Worm (Caenorhabditis elegans) whole organism, L1 larva: Measurements from ENCODE around the gene ntl-9.
A peak's percentile ranks its signal among the peaks of the same experiment; 100 is the strongest.

ENCODE experiments used
- C04F5.9 ChIP-seq: sonication (generic microtip); optimal IDR thresholded peaks from 2 replicates; lab custom pipeline; 2016; ENCODE audit warnings: missing genetic modification characterization, missing compliant biosample characterization
- C16A3.4 ChIP-seq: fragments of 150-350 bp; optimal IDR thresholded peaks from 2 replicates; lab custom pipeline; 2014; ENCODE audit warnings: missing biosample characterization, missing genetic modification characterization
- C34B4.2 ChIP-seq: sonication (generic microtip); optimal IDR thresholded peaks from 2 replicates; lab custom pipeline; 2017; ENCODE audit warnings: mild to moderate bottlenecking, missing genetic modification characterization, missing compliant biosample characterization
- aha-1 ChIP-seq: fragments of 150-350 bp; optimal IDR thresholded peaks from 2 replicates; lab custom pipeline; 2014; ENCODE audit warnings: missing biosample characterization, missing genetic modification characterization
- alr-1 ChIP-seq: fragments of 200-800 bp; sonication (Bioruptor generic); optimal IDR thresholded peaks from 2 replicates; lab custom pipeline; 2018; ENCODE audit warnings: borderline replicate concordance, mild to moderate bottlenecking, missing genetic modification characterization, missing compliant biosample characterization
- ama-1 ChIP-seq: fragments of 150-350 bp; optimal IDR thresholded peaks from 2 replicates; lab custom pipeline; 2014
- ceh-63 ChIP-seq: fragments of 200-800 bp; sonication (Bioruptor generic); optimal IDR thresholded peaks from 2 replicates; lab custom pipeline; 2018; ENCODE audit warnings: mild to moderate bottlenecking, missing genetic modification characterization, missing compliant biosample characterization
- ceh-8 ChIP-seq: fragments of 200-800 bp; sonication (Bioruptor generic); optimal IDR thresholded peaks from 2 replicates; lab custom pipeline; 2018; ENCODE audit warnings: mild to moderate bottlenecking, missing genetic modification characterization, moderate library complexity, missing compliant biosample characterization
- ces-1 ChIP-seq: fragments of 150-350 bp; optimal IDR thresholded peaks from 2 replicates; lab custom pipeline; 2014; ENCODE audit warnings: missing biosample characterization, missing genetic modification reagents, missing genetic modification characterization
- dpl-1 ChIP-seq, 3 experiments: fragments of 150-350 bp in 2 of 3; sonication (generic microtip) in 1 of 3; optimal IDR thresholded peaks; 2 replicates each; lab custom pipeline; 2014 to 2017; ENCODE audit warnings: missing biosample characterization in 3 of 3, missing genetic modification characterization in 3 of 3, missing genetic modification reagents in 3 of 3
- efl-1 ChIP-seq, 4 experiments: fragments of 150-350 bp; optimal IDR thresholded peaks in 3 of 4; peaks in 1 of 4; 1 replicate in 1 of 4; 2 replicates in 3 of 4; lab custom pipeline; 2014; ENCODE audit warnings: missing biosample characterization in 2 of 4, missing genetic modification characterization in 2 of 4, missing genetic modification reagents in 2 of 4
- efl-3 ChIP-seq: fragments of 200-800 bp; sonication (Bioruptor generic); optimal IDR thresholded peaks from 2 replicates; lab custom pipeline; 2018; ENCODE audit warnings: mild to moderate bottlenecking, missing genetic modification characterization, missing compliant biosample characterization
- egl-27 ChIP-seq, 2 experiments: fragments of 150-350 bp in 1 of 2; sonication (generic microtip); optimal IDR thresholded peaks; 3 replicates each; lab custom pipeline; 2017 to 2018; ENCODE audit warnings: missing biosample characterization in 2 of 2, missing genetic modification characterization in 2 of 2, missing genetic modification reagents in 2 of 2
- elt-2 ChIP-seq: sonication (generic microtip); optimal IDR thresholded peaks from 2 replicates; lab custom pipeline; 2016; ENCODE audit warnings: missing genetic modification characterization, mild to moderate bottlenecking, inconsistent platforms, missing compliant biosample characterization, missing genetic modification reagents
- elt-3 ChIP-seq, 6 experiments: fragments of 150-350 bp in 1 of 6; sonication (generic microtip); optimal IDR thresholded peaks; 2 replicates each; lab custom pipeline; 2017 to 2018; ENCODE audit warnings: missing biosample characterization in 6 of 6, missing genetic modification characterization in 6 of 6, inconsistent platforms in 1 of 6
- fkh-8 ChIP-seq: sonication (generic microtip); optimal IDR thresholded peaks from 2 replicates; lab custom pipeline; 2016; ENCODE audit warnings: mild to moderate bottlenecking, missing genetic modification characterization, missing compliant biosample characterization
- grh-1 ChIP-seq: fragments of 200-800 bp; sonication (Bioruptor generic); IDR thresholded peaks from 2 replicates; pipeline ENCODE4 v1.3.6; 2022; ENCODE audit warnings: missing genetic modification reagents, missing genetic modification characterization, missing compliant biosample characterization
- hlh-17 ChIP-seq: fragments of 200-800 bp; sonication (Bioruptor generic); optimal IDR thresholded peaks from 2 replicates; lab custom pipeline; 2018; ENCODE audit warnings: missing genetic modification characterization, mild to moderate bottlenecking, missing compliant biosample characterization, moderate library complexity, borderline replicate concordance
- hlh-4 ChIP-seq: sonication (generic microtip); optimal IDR thresholded peaks from 2 replicates; lab custom pipeline; 2016; ENCODE audit warnings: mild to moderate bottlenecking, missing genetic modification characterization, missing compliant biosample characterization
- hpl-2 ChIP-seq: fragments of 150-350 bp; optimal IDR thresholded peaks from 2 replicates; lab custom pipeline; 2014; ENCODE audit warnings: missing biosample characterization, missing genetic modification reagents, missing genetic modification characterization
- irx-1 ChIP-seq: sonication (generic microtip); optimal IDR thresholded peaks from 2 replicates; lab custom pipeline; 2016; ENCODE audit warnings: missing genetic modification characterization, missing compliant biosample characterization
- jun-1 ChIP-seq: fragments of 150-350 bp; optimal IDR thresholded peaks from 2 replicates; lab custom pipeline; 2014; ENCODE audit warnings: missing biosample characterization, missing genetic modification reagents, missing genetic modification characterization
- lin-14 ChIP-seq: fragments of 200-800 bp; sonication (Bioruptor generic); optimal IDR thresholded peaks from 2 replicates; lab custom pipeline; 2018; ENCODE audit warnings: mild to moderate bottlenecking, missing genetic modification characterization, moderate library complexity, missing compliant biosample characterization
- lin-15B ChIP-seq: fragments of 150-350 bp; sonication (generic microtip); optimal IDR thresholded peaks from 3 replicates; lab custom pipeline; 2014; ENCODE audit warnings: missing biosample characterization, missing genetic modification characterization
- lin-35 ChIP-seq, 2 experiments: fragments of 150-350 bp; optimal IDR thresholded peaks; 2 replicates each; lab custom pipeline; 2014; ENCODE audit warnings: missing biosample characterization in 2 of 2, missing genetic modification characterization in 2 of 2, missing genetic modification reagents in 2 of 2
- lin-39 ChIP-seq: fragments of 150-350 bp; optimal IDR thresholded peaks from 2 replicates; lab custom pipeline; 2014; ENCODE audit warnings: missing biosample characterization, missing genetic modification reagents, missing genetic modification characterization
- lir-3 ChIP-seq: sonication (generic microtip); optimal IDR thresholded peaks from 2 replicates; lab custom pipeline; 2016; ENCODE audit warnings: mild to moderate bottlenecking, missing genetic modification characterization, moderate library complexity, missing compliant biosample characterization; ENCODE audit not compliant: poor library complexity
- lsy-2 ChIP-seq, 2 experiments: fragments of 150-350 bp; optimal IDR thresholded peaks; 2 replicates each; lab custom pipeline; 2014; ENCODE audit warnings: missing biosample characterization in 2 of 2, missing genetic modification characterization in 2 of 2
- mdl-1 ChIP-seq, 2 experiments: fragments of 150-350 bp; optimal IDR thresholded peaks; 2 replicates each; lab custom pipeline; 2014 to 2017; ENCODE audit warnings: missing biosample characterization in 2 of 2, missing genetic modification characterization in 2 of 2, inconsistent platforms in 1 of 2
- nhr-12 ChIP-seq: sonication (generic microtip); optimal IDR thresholded peaks from 2 replicates; lab custom pipeline; 2017; ENCODE audit warnings: missing biosample characterization, missing genetic modification characterization
- nhr-237 ChIP-seq: fragments of 150-350 bp; optimal IDR thresholded peaks from 2 replicates; lab custom pipeline; 2014; ENCODE audit warnings: missing biosample characterization, missing genetic modification characterization
- nhr-71 ChIP-seq: sonication (generic microtip); optimal IDR thresholded peaks from 2 replicates; lab custom pipeline; 2016; ENCODE audit warnings: mild to moderate bottlenecking, missing genetic modification characterization, moderate library complexity, missing compliant biosample characterization
- nhr-77 ChIP-seq: fragments of 150-350 bp; optimal IDR thresholded peaks from 2 replicates; lab custom pipeline; 2014; ENCODE audit warnings: missing biosample characterization, missing genetic modification characterization
- nhr-85 ChIP-seq: sonication (generic microtip); peaks from one replicate; lab custom pipeline; 2016; ENCODE audit warnings: missing genetic modification characterization, inconsistent platforms, missing compliant biosample characterization
- pag-3 ChIP-seq: sonication (generic microtip); optimal IDR thresholded peaks from 2 replicates; lab custom pipeline; 2017; ENCODE audit warnings: missing genetic modification characterization, mild to moderate bottlenecking, missing compliant biosample characterization, antibody characterized with exemption, borderline replicate concordance; ENCODE audit not compliant: insufficient read depth
- pax-3 ChIP-seq: fragments of 200-800 bp; sonication (Bioruptor generic); optimal IDR thresholded peaks from 2 replicates; lab custom pipeline; 2018; ENCODE audit warnings: mild to moderate bottlenecking, missing genetic modification characterization, moderate library complexity, missing compliant biosample characterization
- rnt-1 ChIP-seq: sonication (generic microtip); optimal IDR thresholded peaks from 2 replicates; lab custom pipeline; 2016; ENCODE audit warnings: mild to moderate bottlenecking, missing genetic modification characterization, moderate library complexity, missing compliant biosample characterization
- snpc-4 ChIP-seq: fragments of 150-350 bp; optimal IDR thresholded peaks from 2 replicates; lab custom pipeline; 2014; ENCODE audit warnings: missing biosample characterization, missing genetic modification characterization
- snu-23 ChIP-seq: sonication (generic microtip); optimal IDR thresholded peaks from 2 replicates; lab custom pipeline; 2016; ENCODE audit warnings: missing genetic modification characterization, missing compliant biosample characterization
- sox-4 ChIP-seq: sonication (generic microtip); optimal IDR thresholded peaks from 2 replicates; lab custom pipeline; 2016; ENCODE audit warnings: missing genetic modification characterization, missing compliant biosample characterization
- sptf-1 ChIP-seq: fragments of 150-350 bp; optimal IDR thresholded peaks from 2 replicates; lab custom pipeline; 2014; ENCODE audit warnings: missing biosample characterization, missing genetic modification characterization
- sup-37 ChIP-seq: fragments of 200-800 bp; sonication (Bioruptor generic); optimal IDR thresholded peaks from 2 replicates; lab custom pipeline; 2018; ENCODE audit warnings: mild to moderate bottlenecking, missing genetic modification characterization, missing compliant biosample characterization
- tbx-2 ChIP-seq: sonication (generic microtip); optimal IDR thresholded peaks from 2 replicates; lab custom pipeline; 2016; ENCODE audit warnings: missing genetic modification characterization, missing compliant biosample characterization
- tlp-1 ChIP-seq: fragments of 150-350 bp; optimal IDR thresholded peaks from 2 replicates; lab custom pipeline; 2014; ENCODE audit warnings: missing biosample characterization, missing genetic modification characterization
- unc-30 ChIP-seq: sonication (generic microtip); optimal IDR thresholded peaks from 2 replicates; lab custom pipeline; 2017; ENCODE audit warnings: missing biosample characterization, missing genetic modification characterization
- unc-62 ChIP-seq: fragments of 150-350 bp; optimal IDR thresholded peaks from 2 replicates; lab custom pipeline; 2014; ENCODE audit warnings: missing biosample characterization, missing genetic modification reagents, missing genetic modification characterization
- unc-98 ChIP-seq: fragments of 200-800 bp; sonication (Bioruptor generic); IDR thresholded peaks from 2 replicates; pipeline ENCODE4 v1.3.6; 2022; ENCODE audit warnings: missing genetic modification characterization, missing compliant biosample characterization
- vab-15 ChIP-seq: sonication (generic microtip); optimal IDR thresholded peaks from 2 replicates; lab custom pipeline; 2017; ENCODE audit warnings: missing genotype, mild to moderate bottlenecking, missing genetic modification characterization, missing compliant biosample characterization
- xbp-1 ChIP-seq: sonication (generic microtip); optimal IDR thresholded peaks from 2 replicates; lab custom pipeline; 2016; ENCODE audit warnings: missing genetic modification characterization, missing compliant biosample characterization
- zag-1 ChIP-seq: fragments of 150-350 bp; optimal IDR thresholded peaks from 2 replicates; lab custom pipeline; 2014; ENCODE audit warnings: missing biosample characterization, missing genetic modification characterization
- ztf-11 ChIP-seq, 2 experiments: sonication (generic microtip); optimal IDR thresholded peaks; 2 replicates each; lab custom pipeline; 2016 to 2017; ENCODE audit warnings: missing genetic modification characterization in 2 of 2, missing biosample characterization in 1 of 2, missing compliant biosample characterization in 1 of 2

Gene ntl-9

DNA sequence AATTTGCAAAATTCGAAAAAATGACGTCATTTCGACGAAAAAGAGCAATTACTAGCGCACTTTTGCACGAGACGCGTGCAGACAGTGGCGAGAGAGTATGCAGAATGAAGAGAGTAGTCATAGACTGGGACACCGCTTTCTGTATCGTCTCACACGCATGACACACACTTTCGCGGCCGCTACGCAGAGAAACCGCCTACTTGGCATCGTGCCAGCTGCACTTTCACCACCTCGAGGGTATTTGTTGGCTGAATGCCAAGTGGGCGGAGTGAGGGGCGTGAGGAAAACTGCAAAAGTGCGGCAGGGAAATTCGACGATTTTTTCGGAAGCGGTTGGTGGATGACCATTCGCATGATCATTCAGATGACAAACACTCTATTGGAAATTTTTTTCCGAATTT is 44.6 kb upstream of the ntl-9 start:
- TF ChIP-seq hlh-4 (tag; lab: Kevin White, UChicago) (peak; percentile 83), ceh-63 (GFP tag; lab: Kevin White, UChicago) (peak; percentile 92), alr-1 (tag; lab: Kevin White, UChicago) (no peak), efl-3 (GFP tag; lab: Kevin White, UChicago) (peak; percentile 95), nhr-85 (peak; percentile 100), ceh-8 (GFP tag; lab: Kevin White, UChicago) (peak; percentile 99), unc-30 (tag; lab: Kevin White, UChicago) (no peak), hlh-17 (GFP tag; lab: Kevin White, UChicago) (no peak), pax-3 (tag; lab: Kevin White, UChicago) (peak; percentile 100), nhr-71 (tag; lab: Kevin White, UChicago) (peak; percentile 100), nhr-237 (tag; lab: Kevin White, UChicago) (peak; percentile 95), unc-62 (GFP tag; lab: Kevin White, UChicago) (no peak), grh-1 (GFP tag; lab: Robert Waterston, UW) (peak; percentile 99), snpc-4 (tag; lab: Kevin White, UChicago) (peak; percentile 84), lin-15B (tag; lab: Kevin White, UChicago) (peak; percentile 94), sup-37 (GFP tag; lab: Kevin White, UChicago) (peak; percentile 100), C04F5.9 (peak; percentile 97), tlp-1 (no peak), sptf-1 (tag; lab: Kevin White, UChicago) (no peak), elt-2 (peak; percentile 99), egl-27 (tag; optimal IDR thresholded peaks at IDR 0.05; lab: Kevin White, UChicago) (peak; percentile 83 to 96), dpl-1 (GFP tag; optimal IDR thresholded peaks at IDR 0.05; lab: Kevin White, UChicago) (peak; percentile 89 to 91 (median 89)), zag-1 (tag; lab: Kevin White, UChicago) (peak; percentile 30), sox-4 (tag; lab: Kevin White, UChicago) (peak; percentile 99), lin-14 (GFP tag; lab: Kevin White, UChicago) (peak; percentile 100), lin-35 (GFP tag; optimal IDR thresholded peaks at IDR 0.05; lab: Kevin White, UChicago) (peak; percentile 94 to 95), rnt-1 (tag; lab: Kevin White, UChicago) (peak; percentile 98), pag-3 (tag; lab: Kevin White, UChicago) (peak; percentile 80), hpl-2 (peak; percentile 95), irx-1 (peak; percentile 98), fkh-8 (tag; lab: Kevin White, UChicago) (peak; percentile 100), aha-1 (tag; lab: Kevin White, UChicago) (peak; percentile 95), jun-1 (peak; percentile 99), vab-15 (tag; lab: Kevin White, UChicago) (peak; percentile 98), C34B4.2 (peak; percentile 91), C16A3.4 (tag; lab: Kevin White, UChicago) (peak; percentile 99), efl-1 (optimal IDR thresholded peaks at IDR 0.05; lab: Kevin White, UChicago) (peak; percentile 96 to 97), efl-1 (GFP tag; optimal IDR thresholded peaks at IDR 0.05 in 1 of 2; lab: Kevin White, UChicago) (peak; percentile 85 to 99), mdl-1 (tag; optimal IDR thresholded peaks at IDR 0.05; lab: Kevin White, UChicago) (peak; percentile 45 to 99), ama-1 (lab: Kevin White, UChicago) (no peak), nhr-77 (tag; lab: Kevin White, UChicago) (peak; percentile 99), ces-1 (peak; percentile 69), lsy-2 (tag; optimal IDR thresholded peaks at IDR 0.05; lab: Kevin White, UChicago) (peak; percentile 97), snu-23 (GFP tag; lab: Kevin White, UChicago) (peak; percentile 100), elt-3 (tag; optimal IDR thresholded peaks at IDR 0.05; lab: Kevin White, UChicago) (peak in 5 of 6 experiments; percentile 68 to 98 (median 97)), ztf-11 (tag; optimal IDR thresholded peaks at IDR 0.05; lab: Kevin White, UChicago) (peak in 1 of 2 experiments; percentile 99), tbx-2 (tag; lab: Kevin White, UChicago) (peak; percentile 100), lin-39 (tag; lab: Kevin White, UChicago) (peak; percentile 93), lir-3 (peak; percentile 98), nhr-12 (peak; percentile 43), xbp-1 (tag; lab: Kevin White, UChicago) (peak; percentile 99), unc-98 (GFP tag; lab: Robert Waterston, UW) (peak; percentile 80)
